Worm (Caenorhabditis elegans) whole organism, midembryonic: ENCODE measurements around the gene col-111.

Experiments
- T22C8.4 ChIP-seq: fragments of 200-800 bp; sonication (Bioruptor generic); IDR thresholded peaks from 2 replicates; pipeline ENCODE4 v1.3.6; 2022; ENCODE audit warnings: missing genetic modification characterization, missing compliant biosample characterization
- cog-1 ChIP-seq: sonication (generic microtip); optimal IDR thresholded peaks from 2 replicates; lab custom pipeline; 2016; ENCODE audit warnings: missing genetic modification characterization, missing compliant biosample characterization
- flt-1 ChIP-seq: fragments of 200-800 bp; sonication (Bioruptor generic); IDR thresholded peaks from 2 replicates; pipeline ENCODE4 v1.3.6; 2022; ENCODE audit warnings: missing genetic modification characterization, missing compliant biosample characterization
- klf-2 ChIP-seq: fragments of 200-800 bp; sonication (Bioruptor generic); conservative IDR thresholded peaks from 2 replicates; pipeline ENCODE4 v1.3.6; 2022; ENCODE audit warnings: missing genetic modification reagents, missing genetic modification characterization, missing compliant biosample characterization
- med-1 ChIP-seq: sonication (generic microtip); optimal IDR thresholded peaks from 2 replicates; lab custom pipeline; 2017; ENCODE audit warnings: missing genetic modification characterization, mild to moderate bottlenecking, missing compliant biosample characterization, antibody characterized with exemption, missing genetic modification reagents; ENCODE audit not compliant: insufficient read depth
- ref-1 ChIP-seq: fragments of 200-800 bp; sonication (Bioruptor generic); conservative IDR thresholded peaks from 2 replicates; pipeline ENCODE4 v1.3.6; 2022; ENCODE audit warnings: missing genetic modification reagents, missing genetic modification characterization, missing compliant biosample characterization
- tab-1 ChIP-seq: fragments of 200-800 bp; sonication (Bioruptor generic); IDR thresholded peaks from 2 replicates; pipeline ENCODE4 v1.3.6; 2022; ENCODE audit warnings: missing genetic modification characterization, missing compliant biosample characterization
- ztf-23 ChIP-seq: fragments of 200-800 bp; sonication (Bioruptor generic); IDR thresholded peaks from 2 replicates; pipeline ENCODE4 v1.3.6; 2022; ENCODE audit warnings: missing genetic modification reagents, missing genetic modification characterization, missing compliant biosample characterization
- ztf-29 ChIP-seq: fragments of 200-800 bp; sonication (Bioruptor generic); IDR thresholded peaks from 2 replicates; pipeline ENCODE4 v1.3.6; 2022; ENCODE audit warnings: missing genetic modification reagents, missing genetic modification characterization, missing compliant biosample characterization

The col-111 gene

DNA sequence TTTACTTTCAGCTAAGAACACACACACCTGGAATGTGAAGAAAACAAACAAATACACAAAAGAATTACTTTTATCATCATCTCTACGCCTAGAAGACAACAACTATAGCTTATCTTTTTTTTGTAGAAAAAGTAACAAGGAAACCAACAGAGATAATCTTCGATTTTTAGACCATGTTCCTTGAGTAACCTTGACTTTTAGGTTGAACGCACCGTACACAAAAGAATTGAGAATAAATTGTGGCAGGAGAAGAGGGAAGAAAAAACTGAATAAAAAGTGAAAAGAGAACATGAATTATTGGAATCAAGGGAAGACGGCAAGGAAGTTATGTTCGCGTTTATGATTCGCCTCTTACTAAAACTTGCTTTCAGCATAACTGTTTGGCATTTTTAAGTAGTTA, 16.8 kb downstream of the col-111 start:
- TF ChIP-seq klf-2 (GFP tag; lab: Robert Waterston, UW) (no peak), tab-1 (GFP tag; lab: Robert Waterston, UW) (no peak)

DNA sequence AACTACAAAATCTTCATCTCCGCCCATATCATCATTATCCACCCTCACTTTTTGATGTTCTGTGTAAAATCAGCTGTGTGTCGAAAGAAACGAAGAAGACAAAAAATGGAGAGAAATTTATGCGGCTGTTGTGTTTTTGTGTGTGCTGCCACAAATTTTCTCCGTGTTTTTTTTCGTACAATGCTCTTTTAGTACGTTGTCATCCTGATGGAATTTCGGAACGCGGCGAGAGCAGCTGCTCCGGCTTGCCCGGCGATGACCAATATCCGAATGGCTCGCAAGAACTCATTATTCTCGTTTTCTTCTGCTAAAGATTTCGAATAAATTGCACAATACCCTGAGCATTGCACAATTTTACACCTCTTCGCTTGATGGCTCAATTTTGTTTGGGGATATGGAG, 18.4 kb downstream of the col-111 start:
- TF ChIP-seq med-1 = no peak
- TF ChIP-seq ztf-23 (GFP tag; lab: Robert Waterston, UW) = no peak
- no peak for TF ChIP-seq flt-1 (GFP tag; lab: Robert Waterston, UW)
- no peak for TF ChIP-seq ref-1 (GFP tag; lab: Robert Waterston, UW)
- TF ChIP-seq ztf-29 (GFP tag; lab: Robert Waterston, UW) = no peak
- no peak for TF ChIP-seq T22C8.4 (GFP tag; lab: Robert Waterston, UW)
- no peak for TF ChIP-seq klf-2 (GFP tag; lab: Robert Waterston, UW)
- TF ChIP-seq tab-1 (GFP tag; lab: Robert Waterston, UW) = no peak
- TF ChIP-seq cog-1 (tag; lab: Kevin White, UChicago) = no peak

DNA sequence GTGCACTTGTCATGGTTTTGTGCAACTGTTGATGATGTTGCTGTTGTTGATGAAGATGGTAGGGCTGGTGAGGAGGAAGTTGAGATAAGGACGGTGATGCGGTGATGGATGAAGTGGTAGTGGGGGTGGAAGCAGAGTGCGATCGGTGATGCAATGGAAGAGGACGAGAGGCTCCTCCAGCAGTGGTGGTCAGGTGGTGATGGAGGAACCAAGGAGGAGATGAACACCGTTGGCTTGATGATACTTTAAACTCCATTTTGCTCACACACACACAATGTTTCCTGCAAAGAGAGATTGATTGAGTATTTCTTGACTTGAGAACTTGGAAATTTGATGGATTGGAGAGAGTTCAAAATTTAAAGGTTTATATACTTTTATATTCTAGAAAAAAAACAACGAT, 19.9 kb downstream of the col-111 start, which contains the start of gene F19C7.8:
Gene F19C7.8 (minus strand): TSS at position 256 of the 400 bp plus-strand sequence.
- TF ChIP-seq ztf-23 (GFP tag; lab: Robert Waterston, UW) (no peak), cog-1 (tag; lab: Kevin White, UChicago) (no peak), tab-1 (GFP tag; lab: Robert Waterston, UW) (no peak), T22C8.4 (GFP tag; lab: Robert Waterston, UW) (no peak), ztf-29 (GFP tag; lab: Robert Waterston, UW) (no peak), med-1 (no peak), klf-2 (GFP tag; lab: Robert Waterston, UW) (no peak), flt-1 (GFP tag; lab: Robert Waterston, UW) (no peak), ref-1 (GFP tag; lab: Robert Waterston, UW) (no peak)

DNA sequence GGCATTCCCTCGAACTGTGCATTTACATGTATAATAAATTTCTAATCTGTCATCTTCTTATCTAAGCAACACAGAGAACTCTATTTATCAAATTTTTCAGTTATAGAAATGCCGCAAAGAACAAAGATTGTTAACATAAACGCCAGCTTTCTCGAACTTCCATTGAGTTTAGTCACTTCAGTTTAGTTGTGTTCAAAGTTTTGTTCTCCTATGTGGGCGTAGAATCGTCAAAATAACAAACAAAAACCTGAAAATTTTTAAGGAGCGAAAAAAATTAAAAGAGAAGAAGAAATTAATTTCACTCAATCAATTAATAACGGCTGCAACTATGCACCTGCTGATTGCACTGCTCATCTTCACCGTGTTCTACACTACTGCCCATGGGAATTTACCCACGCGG, 21.8 kb downstream of the col-111 start, which contains the start of gene R105.5:
Gene R105.5 (plus strand): TSS at position 301 of the 400 bp plus-strand sequence.
- TF ChIP-seq T22C8.4 (GFP tag; lab: Robert Waterston, UW) = no peak
- no peak for TF ChIP-seq ztf-23 (GFP tag; lab: Robert Waterston, UW)
- TF ChIP-seq klf-2 (GFP tag; lab: Robert Waterston, UW) = no peak
- no peak for TF ChIP-seq cog-1 (tag; lab: Kevin White, UChicago)
- TF ChIP-seq ref-1 (GFP tag; lab: Robert Waterston, UW) = no peak
- no peak for TF ChIP-seq med-1
- no peak for TF ChIP-seq tab-1 (GFP tag; lab: Robert Waterston, UW)
- TF ChIP-seq flt-1 (GFP tag; lab: Robert Waterston, UW) = no peak
- TF ChIP-seq ztf-29 (GFP tag; lab: Robert Waterston, UW) = no peak

DNA sequence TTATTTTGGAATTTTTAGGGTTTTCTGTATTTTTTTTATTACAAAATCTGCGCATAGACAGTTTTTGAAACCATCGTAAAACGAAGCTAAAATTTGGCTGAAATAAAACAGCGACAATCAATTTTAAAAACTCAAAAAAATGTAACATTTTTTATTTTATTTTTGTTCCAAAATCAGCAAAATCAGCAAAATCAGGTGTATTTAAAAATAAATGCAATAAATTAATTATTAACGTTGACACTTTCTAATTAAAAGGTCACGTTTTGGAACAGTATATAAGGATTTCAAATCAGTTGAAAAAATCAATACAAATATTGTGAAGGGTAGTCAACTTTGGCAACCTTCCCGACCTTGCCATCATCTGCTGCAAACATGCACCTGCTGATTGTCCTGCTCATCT, 24.4 kb downstream of the col-111 start, which contains the start of gene R105.1:
Gene R105.1 (plus strand): TSS at position 301 of the 400 bp plus-strand sequence.
- no peak for TF ChIP-seq ztf-29 (GFP tag; lab: Robert Waterston, UW)
- TF ChIP-seq ztf-23 (GFP tag; lab: Robert Waterston, UW) = no peak
- no peak for TF ChIP-seq med-1
- no peak for TF ChIP-seq tab-1 (GFP tag; lab: Robert Waterston, UW)
- TF ChIP-seq ref-1 (GFP tag; lab: Robert Waterston, UW) = no peak
- TF ChIP-seq cog-1 (tag; lab: Kevin White, UChicago) = no peak
- no peak for TF ChIP-seq T22C8.4 (GFP tag; lab: Robert Waterston, UW)
- no peak for TF ChIP-seq flt-1 (GFP tag; lab: Robert Waterston, UW)

DNA sequence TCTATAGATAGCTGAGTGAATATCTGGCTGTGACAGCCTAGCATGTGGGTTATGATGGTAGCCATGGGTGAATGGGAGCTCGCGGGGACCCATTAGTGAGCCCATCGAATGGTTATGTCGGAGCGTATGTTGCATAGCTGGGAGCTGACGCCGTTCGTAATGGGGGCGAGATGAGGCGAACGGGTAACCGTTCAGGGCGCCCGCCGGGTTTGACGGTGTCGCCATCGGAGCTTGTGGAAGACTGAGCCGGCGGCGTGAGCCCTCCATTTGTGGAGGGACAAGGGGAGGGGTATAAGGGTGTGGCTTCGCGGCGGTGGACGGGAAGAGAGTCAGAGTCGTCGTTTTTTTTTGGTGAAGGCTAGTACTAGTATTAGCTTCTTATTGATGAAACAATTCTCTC, 33.9 kb downstream of the col-111 start:
- TF ChIP-seq klf-2 (GFP tag; lab: Robert Waterston, UW) = no peak
- no peak for TF ChIP-seq cog-1 (tag; lab: Kevin White, UChicago)
- TF ChIP-seq ref-1 (GFP tag; lab: Robert Waterston, UW) = no peak
- no peak for TF ChIP-seq med-1
- TF ChIP-seq ztf-29 (GFP tag; lab: Robert Waterston, UW) = no peak
- no peak for TF ChIP-seq tab-1 (GFP tag; lab: Robert Waterston, UW)
- no peak for TF ChIP-seq T22C8.4 (GFP tag; lab: Robert Waterston, UW)
- TF ChIP-seq ztf-23 (GFP tag; lab: Robert Waterston, UW) = no peak
- no peak for TF ChIP-seq flt-1 (GFP tag; lab: Robert Waterston, UW)

DNA sequence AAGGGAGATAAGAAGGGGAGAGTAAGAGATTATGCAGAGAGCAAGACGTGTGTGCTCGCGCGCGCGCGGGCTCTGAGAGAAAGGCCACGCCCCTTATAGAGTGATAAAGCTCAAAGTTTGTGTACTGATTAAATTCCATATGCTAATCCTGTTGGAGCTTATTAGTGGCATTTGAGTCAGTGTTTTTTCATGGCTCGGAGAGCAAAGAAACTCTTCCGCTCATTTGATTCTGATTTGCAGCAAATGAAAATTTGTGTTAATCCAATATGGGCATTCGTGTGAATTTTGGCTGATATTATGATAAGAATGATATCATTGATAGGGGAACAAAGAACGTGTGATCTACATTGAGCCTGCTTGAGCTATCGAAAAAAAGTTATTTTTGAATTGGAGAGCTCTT, 44.3 kb downstream of the col-111 start:
- TF ChIP-seq ref-1 (GFP tag; lab: Robert Waterston, UW) = no peak
- TF ChIP-seq ztf-29 (GFP tag; lab: Robert Waterston, UW) = no peak
- no peak for TF ChIP-seq ztf-23 (GFP tag; lab: Robert Waterston, UW)
- TF ChIP-seq tab-1 (GFP tag; lab: Robert Waterston, UW) = no peak
- TF ChIP-seq klf-2 (GFP tag; lab: Robert Waterston, UW) = no peak
- TF ChIP-seq T22C8.4 (GFP tag; lab: Robert Waterston, UW) = no peak
- TF ChIP-seq med-1 = no peak
- TF ChIP-seq flt-1 (GFP tag; lab: Robert Waterston, UW) = no peak
- no peak for TF ChIP-seq cog-1 (tag; lab: Kevin White, UChicago)

DNA sequence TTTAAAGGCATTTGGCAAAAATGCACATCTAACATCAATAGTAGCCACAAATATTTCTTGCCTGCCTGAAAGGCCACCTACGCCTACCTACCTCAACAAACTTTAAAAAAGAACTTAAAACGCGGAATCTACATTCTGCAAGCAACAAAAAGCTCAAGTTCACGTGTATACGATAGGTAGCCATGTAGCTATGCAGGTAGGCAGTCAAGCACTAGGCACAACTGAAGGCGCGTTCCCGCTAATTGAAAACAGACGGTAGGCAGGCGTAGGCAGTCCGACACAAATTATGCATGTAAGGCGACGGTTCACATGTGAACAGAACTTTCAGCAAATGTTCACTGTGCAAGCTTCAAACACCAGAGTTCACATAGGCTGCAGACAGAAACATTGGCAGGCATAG, 45.2 kb downstream of the col-111 start:
- no peak for TF ChIP-seq med-1

DNA sequence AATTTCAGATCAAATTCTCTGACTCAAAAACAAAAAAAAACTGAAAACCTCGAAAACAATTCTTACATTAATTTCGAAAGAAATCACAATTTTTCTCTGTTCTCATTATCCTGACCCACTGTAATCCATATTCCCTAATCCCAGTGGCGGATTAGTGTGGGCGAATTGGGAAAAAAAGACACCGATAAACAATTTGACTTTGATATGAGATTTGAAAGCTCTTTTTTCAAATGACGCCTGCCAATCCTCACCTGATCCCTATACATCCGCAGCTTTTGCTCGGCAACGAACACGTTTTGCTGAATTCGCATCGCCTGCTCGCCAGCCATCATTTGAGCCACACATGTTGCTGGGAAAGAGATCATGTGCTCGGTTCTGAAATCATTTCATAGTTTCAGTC, 46.0 kb downstream of the col-111 start:
- TF ChIP-seq cog-1 (tag; lab: Kevin White, UChicago) = no peak
- TF ChIP-seq med-1 = no peak
- TF ChIP-seq T22C8.4 (GFP tag; lab: Robert Waterston, UW) = no peak
- TF ChIP-seq ztf-29 (GFP tag; lab: Robert Waterston, UW) = no peak
- TF ChIP-seq tab-1 (GFP tag; lab: Robert Waterston, UW) = no peak
- no peak for TF ChIP-seq flt-1 (GFP tag; lab: Robert Waterston, UW)
- TF ChIP-seq ref-1 (GFP tag; lab: Robert Waterston, UW) = no peak
- TF ChIP-seq klf-2 (GFP tag; lab: Robert Waterston, UW) = no peak
- no peak for TF ChIP-seq ztf-23 (GFP tag; lab: Robert Waterston, UW)

DNA sequence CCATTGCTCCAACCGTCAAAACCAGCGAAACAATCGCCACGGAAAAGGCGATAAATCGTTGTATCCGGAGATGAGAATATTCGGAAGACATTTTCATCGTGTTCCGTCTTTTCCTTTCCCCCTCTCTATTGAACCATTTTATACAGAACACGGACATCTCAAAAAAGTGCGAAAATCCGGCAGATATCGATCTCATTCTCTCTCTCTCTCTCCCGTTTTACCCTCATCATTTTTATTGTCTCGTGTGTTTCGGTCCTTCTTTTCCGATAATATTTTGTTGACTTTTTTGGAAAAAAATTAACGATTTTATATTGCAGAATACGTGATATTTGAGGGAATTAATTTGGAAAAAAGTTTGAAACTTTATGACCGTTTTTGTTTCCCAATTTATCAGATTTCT, 48.2 kb downstream of the col-111 start, which contains the start of gene col-110:
Gene col-110 (minus strand): TSS at position 101 of the 400 bp plus-strand sequence.
- TF ChIP-seq klf-2 (GFP tag; lab: Robert Waterston, UW) (no peak), cog-1 (tag; lab: Kevin White, UChicago) (no peak), med-1 (no peak), tab-1 (GFP tag; lab: Robert Waterston, UW) (no peak), ztf-23 (GFP tag; lab: Robert Waterston, UW) (no peak), ref-1 (GFP tag; lab: Robert Waterston, UW) (no peak), T22C8.4 (GFP tag; lab: Robert Waterston, UW) (no peak), ztf-29 (GFP tag; lab: Robert Waterston, UW) (no peak), flt-1 (GFP tag; lab: Robert Waterston, UW) (no peak)
